Fruit fly (Drosophila melanogaster) whole organism, wandering third instar larva: Measurements from ENCODE around the gene Bmcp.

Experiments used
- CrebA ChIP-seq: fragments of 200-800 bp; sonication (Bioruptor generic); optimal IDR thresholded peaks from 2 replicates; lab custom pipeline; 2016; ENCODE audit warnings: missing biosample characterization, mild to moderate bottlenecking, missing genetic modification characterization, borderline replicate concordance
- Dfd ChIP-seq: fragments of >200 bp; optimal IDR thresholded peaks from 2 replicates; lab custom pipeline; 2017; ENCODE audit warnings: missing biosample characterization, missing genetic modification characterization
- OdsH ChIP-seq: fragments of 200-800 bp; sonication (Bioruptor generic); optimal IDR thresholded peaks from 2 replicates; lab custom pipeline; 2016; ENCODE audit warnings: missing biosample characterization, mild to moderate bottlenecking, missing genetic modification characterization
- br ChIP-seq: fragments of 200-800 bp; sonication (Bioruptor generic); optimal IDR thresholded peaks from 2 replicates; lab custom pipeline; 2016; ENCODE audit warnings: missing biosample characterization, missing genetic modification characterization
- brk ChIP-seq: fragments of 200-800 bp; sonication (Bioruptor generic); optimal IDR thresholded peaks from 2 replicates; lab custom pipeline; 2016; ENCODE audit warnings: missing biosample characterization, mild to moderate bottlenecking, missing genetic modification characterization
- ey ChIP-seq: fragments of 200-800 bp; sonication (Bioruptor generic); optimal IDR thresholded peaks from 2 replicates; lab custom pipeline; 2016; ENCODE audit warnings: missing biosample characterization, missing genetic modification characterization
- jim ChIP-seq: fragments of 175-275, 200-325 bp; sonication (Bioruptor generic); optimal IDR thresholded peaks from 2 replicates; lab custom pipeline; 2016; ENCODE audit warnings: missing biosample characterization, mild to moderate bottlenecking, missing genetic modification characterization
- lola ChIP-seq: fragments of >200 bp; optimal IDR thresholded peaks from 2 replicates; lab custom pipeline; 2017; ENCODE audit warnings: missing biosample characterization, missing genetic modification characterization
- pan ChIP-seq: fragments of >200 bp; optimal IDR thresholded peaks from 2 replicates; lab custom pipeline; 2017
- psq ChIP-seq: fragments of 200-800 bp; sonication (Bioruptor generic); optimal IDR thresholded peaks from 3 replicates; lab custom pipeline; 2017; ENCODE audit warnings: missing biosample characterization, mild to moderate bottlenecking, missing genetic modification characterization, moderate library complexity

DNA sequence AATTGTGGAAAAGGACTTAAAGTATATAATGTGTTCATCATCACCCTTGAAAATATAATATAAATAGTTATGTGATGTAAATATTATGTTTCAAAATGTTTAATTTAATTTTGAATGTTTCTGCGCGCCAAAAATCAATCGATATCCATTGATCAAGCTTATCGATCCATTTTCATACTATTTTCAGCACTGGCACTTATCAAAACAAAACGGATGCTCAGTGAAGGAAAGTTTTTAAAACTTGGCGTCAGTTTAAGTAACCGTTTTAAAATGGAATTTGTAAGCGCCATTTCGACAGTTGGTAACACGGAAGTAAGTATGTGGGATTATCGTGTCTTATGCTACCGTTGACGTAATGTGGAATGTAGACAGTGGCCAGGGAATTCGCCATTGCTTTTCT lies 7.4 kb downstream of the Bmcp start, which contains the start of gene sunn:
- TF ChIP-seq pan (lab: Kevin White, UChicago) = no peak
- no peak for TF ChIP-seq Dfd (GFP tag; lab: Kevin White, UChicago)
- no peak for TF ChIP-seq br
- TF ChIP-seq OdsH = no peak
- no peak for TF ChIP-seq psq (GFP tag; lab: Kevin White, UChicago)
- no peak for TF ChIP-seq CrebA (GFP tag; lab: Kevin White, UChicago)
- no peak for TF ChIP-seq ey (GFP tag; lab: Kevin White, UChicago)
- TF ChIP-seq lola (GFP tag; lab: Kevin White, UChicago) = no peak
- TF ChIP-seq brk = no peak
- TF ChIP-seq jim = no peak
